Fruit fly (Drosophila melanogaster) whole organism, prepupa: Measurements from ENCODE around the gene CG11309.

ENCODE experiments used
- CG10631 ChIP-seq: fragments of 200-800 bp; sonication (Bioruptor generic); optimal IDR thresholded peaks from 2 replicates; lab custom pipeline; 2016; ENCODE audit warnings: missing biosample characterization, missing genetic modification characterization
- CG11902 ChIP-seq: fragments of 200-800 bp; sonication (Bioruptor generic); optimal IDR thresholded peaks from 3 replicates; lab custom pipeline; 2016; ENCODE audit warnings: missing biosample characterization, missing genetic modification characterization
- CG15336 ChIP-seq: fragments of 200-800 bp; sonication (Bioruptor generic); IDR thresholded peaks from 2 replicates; pipeline ENCODE4 v1.3.6; 2022; ENCODE audit warnings: missing biosample characterization, missing genetic modification characterization
- CG1621 ChIP-seq: fragments of 200-800 bp; sonication (Bioruptor generic); optimal IDR thresholded peaks from 3 replicates; lab custom pipeline; 2018; ENCODE audit warnings: missing biosample characterization, mild to moderate bottlenecking, missing genetic modification characterization
- CG32006 ChIP-seq: fragments of 200-800 bp; sonication (Bioruptor generic); optimal IDR thresholded peaks from 3 replicates; lab custom pipeline; 2017; ENCODE audit warnings: missing biosample characterization, mild to moderate bottlenecking, missing genetic modification characterization
- CG3919 ChIP-seq: fragments of 200-800 bp; sonication (Bioruptor generic); optimal IDR thresholded peaks from 3 replicates; lab custom pipeline; 2016; ENCODE audit warnings: missing biosample characterization, missing genetic modification characterization
- CG6163 ChIP-seq: fragments of 200-800 bp; sonication (Bioruptor generic); IDR thresholded peaks from 3 replicates; pipeline ENCODE4 v1.3.6; 2022; ENCODE audit warnings: missing biosample characterization, missing genetic modification characterization
- CG6792 ChIP-seq: fragments of 200-800 bp; sonication (Bioruptor generic); optimal IDR thresholded peaks from 3 replicates; lab custom pipeline; 2016; ENCODE audit warnings: missing biosample characterization, missing genetic modification characterization
- CG6808 ChIP-seq: fragments of 200-800 bp; sonication (Bioruptor generic); optimal IDR thresholded peaks from 3 replicates; lab custom pipeline; 2017; ENCODE audit warnings: missing biosample characterization, missing genetic modification characterization, mild to moderate bottlenecking, moderate library complexity, missing genetic modification reagents
- CG7368 ChIP-seq: fragments of 200-800 bp; sonication (Bioruptor generic); optimal IDR thresholded peaks from 3 replicates; lab custom pipeline; 2016; ENCODE audit warnings: missing biosample characterization, missing genetic modification characterization
- CG8119 ChIP-seq: fragments of 200-800 bp; sonication (Bioruptor generic); IDR thresholded peaks from 3 replicates; pipeline ENCODE4 v1.3.6; 2022; ENCODE audit warnings: missing biosample characterization, missing genetic modification characterization
- CG8319 ChIP-seq: fragments of 200-800 bp; sonication (Bioruptor generic); optimal IDR thresholded peaks from 3 replicates; lab custom pipeline; 2016; ENCODE audit warnings: missing biosample characterization, missing genetic modification characterization
- CG9139 ChIP-seq: fragments of 200-800 bp; sonication (Bioruptor generic); optimal IDR thresholded peaks from 3 replicates; lab custom pipeline; 2017; ENCODE audit warnings: missing biosample characterization, mild to moderate bottlenecking, missing genetic modification characterization
- Eip75B ChIP-seq: fragments of 200-800 bp; sonication (Bioruptor generic); optimal IDR thresholded peaks from 3 replicates; lab custom pipeline; 2016; ENCODE audit warnings: missing biosample characterization, missing genetic modification characterization
- Eip78C ChIP-seq: fragments of 200-800 bp; sonication (Bioruptor generic); peaks from one replicate; lab custom pipeline; 2016; ENCODE audit warnings: missing biosample characterization, missing genetic modification characterization
- Hr38 ChIP-seq: sonication (Bioruptor generic); optimal IDR thresholded peaks from 2 replicates; lab custom pipeline; 2016; ENCODE audit warnings: missing biosample characterization, missing genetic modification characterization
- Hr4 ChIP-seq: fragments of 200-800 bp; sonication (Bioruptor generic); optimal IDR thresholded peaks from 3 replicates; lab custom pipeline; 2016; ENCODE audit warnings: missing biosample characterization, missing genetic modification characterization
- Lpt ChIP-seq: fragments of 200-800 bp; sonication (Bioruptor generic); optimal IDR thresholded peaks from 3 replicates; lab custom pipeline; 2016; ENCODE audit warnings: missing biosample characterization, missing genetic modification characterization
- OdsH ChIP-seq: fragments of 200-800 bp; sonication (Bioruptor generic); optimal IDR thresholded peaks from 3 replicates; lab custom pipeline; 2016; ENCODE audit warnings: missing biosample characterization, missing genetic modification characterization
- Smox ChIP-seq: fragments of 200-800 bp; sonication (Bioruptor generic); optimal IDR thresholded peaks from 3 replicates; lab custom pipeline; 2016; ENCODE audit warnings: missing biosample characterization, missing genetic modification characterization
- Sox102F ChIP-seq: fragments of 200-800 bp; sonication (Bioruptor generic); optimal IDR thresholded peaks from 2 replicates; lab custom pipeline; 2016; ENCODE audit warnings: missing biosample characterization, mild to moderate bottlenecking, missing genetic modification characterization
- Sox14 ChIP-seq: fragments of 200-800 bp; sonication (Bioruptor generic); optimal IDR thresholded peaks from 3 replicates; lab custom pipeline; 2016; ENCODE audit warnings: missing biosample characterization, missing genetic modification characterization
- Sox15 ChIP-seq: fragments of 200-800 bp; sonication (Bioruptor generic); optimal IDR thresholded peaks from 3 replicates; lab custom pipeline; 2016; ENCODE audit warnings: missing biosample characterization, missing genetic modification characterization
- dsx ChIP-seq: fragments of 200-800 bp; optimal IDR thresholded peaks from 3 replicates; lab custom pipeline; 2019; ENCODE audit warnings: missing biosample characterization, mild to moderate bottlenecking, missing genetic modification characterization, moderate library complexity; ENCODE audit not compliant: poor library complexity, severe bottlenecking
- esn ChIP-seq: fragments of 200-800 bp; sonication (Bioruptor generic); optimal IDR thresholded peaks from 2 replicates; lab custom pipeline; 2016; ENCODE audit warnings: missing biosample characterization, mild to moderate bottlenecking, missing genetic modification characterization, moderate library complexity
- fd85E ChIP-seq: fragments of 200-800 bp; sonication (Bioruptor generic); optimal IDR thresholded peaks from 3 replicates; lab custom pipeline; 2016; ENCODE audit warnings: missing biosample characterization, missing genetic modification characterization
- fkh ChIP-seq: fragments of 200-800 bp; sonication (Bioruptor generic); optimal IDR thresholded peaks from 3 replicates; lab custom pipeline; 2017; ENCODE audit warnings: missing biosample characterization, mild to moderate bottlenecking, missing genetic modification characterization, moderate library complexity
- lz ChIP-seq: fragments of 200-800 bp; sonication (Bioruptor generic); optimal IDR thresholded peaks from 3 replicates; lab custom pipeline; 2016; ENCODE audit warnings: missing biosample characterization, missing genetic modification characterization
- net ChIP-seq: fragments of 200-800 bp; sonication (Bioruptor generic); optimal IDR thresholded peaks from 3 replicates; lab custom pipeline; 2016; ENCODE audit warnings: missing biosample characterization, missing genetic modification characterization
- pdm3 ChIP-seq: fragments of 200-800 bp; sonication (Bioruptor generic); optimal IDR thresholded peaks from 3 replicates; lab custom pipeline; 2016; ENCODE audit warnings: missing biosample characterization, missing genetic modification characterization
- svp ChIP-seq: fragments of 200-800 bp; sonication (Bioruptor generic); peaks from one replicate; lab custom pipeline; 2016; ENCODE audit warnings: missing biosample characterization, missing genetic modification characterization
- vri ChIP-seq: fragments of 200-800 bp; sonication (Bioruptor generic); optimal IDR thresholded peaks from 3 replicates; lab custom pipeline; 2016; ENCODE audit warnings: missing biosample characterization, mild to moderate bottlenecking, missing genetic modification characterization

Gene CG11309

dm6 chr3L:21343254-21344083, 39.0 kb upstream of the CG11309 start, which contains the start of the genes Tbc1d8-9 and CG32436 (continued):
- no peak for TF ChIP-seq svp (GFP tag; lab: Kevin White, UChicago)
- no peak for TF ChIP-seq CG32006 (GFP tag; lab: Kevin White, UChicago)
- TF ChIP-seq CG6163 (GFP tag; lab: Robert Waterston, UW) = 0 out of 3 replicates have a peak, but pooled peaks have one; percentile 29
- peak; percentile 49 for TF ChIP-seq CG15336 (GFP tag; lab: Robert Waterston, UW)
- TF ChIP-seq fd85E (GFP tag; lab: Kevin White, UChicago) = no peak
- TF ChIP-seq Eip78C (GFP tag; lab: Kevin White, UChicago) = no peak
- no peak for TF ChIP-seq CG8119 (GFP tag; lab: Robert Waterston, UW)
- no peak for TF ChIP-seq dsx
- no peak for TF ChIP-seq Hr4 (GFP tag; lab: Kevin White, UChicago)
- TF ChIP-seq Eip75B (GFP tag; lab: Kevin White, UChicago) = no peak

dm6 chr3L:21342592-21342991, 38.1 kb upstream of the CG11309 start:
- TF ChIP-seq CG9139 (GFP tag; lab: Kevin White, UChicago) = no peak
- no peak for TF ChIP-seq Sox14 (GFP tag; lab: Kevin White, UChicago)
- TF ChIP-seq CG10631 (GFP tag; lab: Kevin White, UChicago) = no peak
- TF ChIP-seq fkh (GFP tag; lab: Kevin White, UChicago) = no peak
- TF ChIP-seq vri = peak; percentile 91
- no peak for TF ChIP-seq dsx
- TF ChIP-seq, all 60 proteins: peak for 1

- TF ChIP-seq CG11902 (GFP tag; lab: Kevin White, UChicago) (no peak), Smox (GFP tag; lab: Kevin White, UChicago) (no peak), CG7368 (GFP tag; lab: Kevin White, UChicago) (no peak), pdm3 (GFP tag; lab: Kevin White, UChicago) (no peak), CG10631 (GFP tag; lab: Kevin White, UChicago) (no peak), CG9139 (GFP tag; lab: Kevin White, UChicago) (no peak), CG8319 (GFP tag; lab: Kevin White, UChicago) (no peak), CG6163 (GFP tag; lab: Robert Waterston, UW) (no peak), CG6792 (GFP tag; lab: Kevin White, UChicago) (no peak), svp (GFP tag; lab: Kevin White, UChicago) (no peak), net (GFP tag; lab: Kevin White, UChicago) (no peak), Sox102F (GFP tag; lab: Kevin White, UChicago) (no peak), Sox14 (GFP tag; lab: Kevin White, UChicago) (no peak), CG3919 (GFP tag; lab: Kevin White, UChicago) (no peak), vri (no peak)
Observed at dm6 chr3L:21334999-21335631, 30.7 kb upstream of the CG11309 start, which contains the start of gene Tsr1. Tsr1 (plus strand) TSS chr3L:21335215.

- TF ChIP-seq net (GFP tag; lab: Kevin White, UChicago) (no peak), Sox15 (no peak), Hr38 (GFP tag; lab: Kevin White, UChicago) (no peak), CG8119 (GFP tag; lab: Robert Waterston, UW) (no peak), fd85E (GFP tag; lab: Kevin White, UChicago) (no peak), OdsH (GFP tag; lab: Kevin White, UChicago) (no peak), Smox (GFP tag; lab: Kevin White, UChicago) (no peak), CG6808 (GFP tag; lab: Kevin White, UChicago) (no peak), dsx (no peak), CG1621 (no peak), Lpt (GFP tag; lab: Kevin White, UChicago) (no peak), esn (GFP tag; lab: Kevin White, UChicago) (no peak), CG15336 (GFP tag; lab: Robert Waterston, UW) (no peak), CG8319 (GFP tag; lab: Kevin White, UChicago) (no peak), Eip78C (GFP tag; lab: Kevin White, UChicago) (no peak), lz (no peak)
Observed at dm6 chr3L:21324724-21325123, 20.3 kb upstream of the CG11309 start.
